Worm (Caenorhabditis elegans) whole organism, L4/young adult: ENCODE measurements around the gene kcc-1.

ENCODE experiments used
- W03F9.2 ChIP-seq: fragments of 150-350 bp; optimal IDR thresholded peaks from 2 replicates; lab custom pipeline; 2014; ENCODE audit warnings: missing biosample characterization, missing genetic modification characterization
- dao-5 ChIP-seq: sonication (generic microtip); optimal IDR thresholded peaks from 2 replicates; lab custom pipeline; 2016; ENCODE audit warnings: missing genotype, missing genetic modification characterization, moderate library complexity, missing compliant biosample characterization

DNA sequence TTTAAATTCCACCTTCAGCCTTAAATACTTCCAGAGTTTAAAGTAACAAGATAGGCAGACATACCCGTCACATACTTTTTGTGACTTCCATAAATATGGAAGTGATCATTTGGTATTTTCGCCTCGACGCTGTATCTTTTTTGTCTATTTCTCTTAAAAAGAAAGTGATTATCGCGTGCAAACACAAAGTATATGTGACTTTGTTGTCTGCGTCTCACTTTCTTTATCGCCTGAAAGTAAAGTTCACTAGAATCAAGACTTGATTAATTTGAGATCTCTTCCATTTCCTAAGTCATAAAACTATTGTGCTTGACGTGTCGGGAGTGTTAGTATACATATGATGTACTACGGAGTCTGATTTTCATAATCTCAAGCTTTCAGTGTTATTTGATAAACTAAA lies 52.2 kb downstream of the kcc-1 start, which contains the start of gene C06E4.6:
- TF ChIP-seq dao-5 (tag; lab: Kevin White, UChicago) (no peak), W03F9.2 (tag; lab: Kevin White, UChicago) (no peak)
